Worm (Caenorhabditis elegans) whole organism, young adult: ENCODE data around the gene grl-18.

Experiments used
- B0261.1 ChIP-seq: sonication (generic microtip); optimal IDR thresholded peaks from 2 replicates; lab custom pipeline; 2016; ENCODE audit warnings: mild to moderate bottlenecking, missing genetic modification characterization, moderate library complexity, missing compliant biosample characterization
- F52B5.7 ChIP-seq: sonication (generic microtip); optimal IDR thresholded peaks from 2 replicates; lab custom pipeline; 2016; ENCODE audit warnings: mild to moderate bottlenecking, missing genetic modification characterization, missing compliant biosample characterization
- atf-7 ChIP-seq: sonication (generic microtip); optimal IDR thresholded peaks from 2 replicates; lab custom pipeline; 2017; ENCODE audit warnings: mild to moderate bottlenecking, missing genetic modification characterization, missing compliant biosample characterization
- ceh-100 ChIP-seq: fragments of 200-800 bp; sonication (Bioruptor generic); IDR thresholded peaks from 2 replicates; pipeline ENCODE4 v1.3.6; 2022; ENCODE audit warnings: missing genetic modification reagents, missing genetic modification characterization, missing compliant biosample characterization
- let-607 ChIP-seq, 2 experiments: fragments of 200-800 bp in 1 of 2; sonication (Bioruptor generic) in 1 of 2; sonication (generic microtip) in 1 of 2; optimal IDR thresholded peaks; 2 replicates each; lab custom pipeline; 2016 to 2018; ENCODE audit warnings: mild to moderate bottlenecking in 2 of 2, missing compliant biosample characterization in 2 of 2, missing genetic modification characterization in 2 of 2, moderate library complexity in 2 of 2, missing genotype in 1 of 2
- tbx-9 ChIP-seq: sonication (generic microtip); optimal IDR thresholded peaks from 2 replicates; lab custom pipeline; 2016; ENCODE audit warnings: borderline replicate concordance, missing genetic modification characterization, inconsistent platforms, missing compliant biosample characterization
- unc-130 ChIP-seq: sonication (generic microtip); optimal IDR thresholded peaks from 2 replicates; lab custom pipeline; 2016; ENCODE audit warnings: missing genetic modification reagents, missing genetic modification characterization, missing compliant biosample characterization
- zim-3 ChIP-seq: sonication (generic microtip); optimal IDR thresholded peaks from 2 replicates; lab custom pipeline; 2017; ENCODE audit warnings: mild to moderate bottlenecking, missing genetic modification characterization, moderate library complexity, missing compliant biosample characterization

grl-18 gene

DNA sequence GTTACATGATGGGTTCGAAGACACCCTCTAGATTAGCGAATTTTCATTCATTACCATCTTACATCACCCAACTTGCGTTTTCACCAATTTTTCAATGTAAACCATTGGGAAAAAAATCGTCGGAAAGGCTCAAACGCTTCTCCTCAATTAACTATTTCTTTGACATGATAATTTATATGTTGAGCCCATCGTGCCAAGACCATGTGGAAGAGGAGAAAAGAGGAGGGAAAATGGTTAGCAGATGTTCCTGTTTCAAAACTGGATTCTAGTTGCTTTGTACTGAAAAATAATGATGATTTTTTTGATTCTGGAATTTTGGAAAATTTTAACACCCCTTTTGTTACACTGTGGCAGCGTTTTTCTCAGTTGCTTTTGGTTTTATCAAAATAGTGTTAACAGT lies 44.6 kb downstream of the grl-18 start:
- no peak for TF ChIP-seq let-607 (tag; optimal IDR thresholded peaks at IDR 0.05; lab: Kevin White, UChicago)
- TF ChIP-seq, all 124 proteins: peak for 0

DNA sequence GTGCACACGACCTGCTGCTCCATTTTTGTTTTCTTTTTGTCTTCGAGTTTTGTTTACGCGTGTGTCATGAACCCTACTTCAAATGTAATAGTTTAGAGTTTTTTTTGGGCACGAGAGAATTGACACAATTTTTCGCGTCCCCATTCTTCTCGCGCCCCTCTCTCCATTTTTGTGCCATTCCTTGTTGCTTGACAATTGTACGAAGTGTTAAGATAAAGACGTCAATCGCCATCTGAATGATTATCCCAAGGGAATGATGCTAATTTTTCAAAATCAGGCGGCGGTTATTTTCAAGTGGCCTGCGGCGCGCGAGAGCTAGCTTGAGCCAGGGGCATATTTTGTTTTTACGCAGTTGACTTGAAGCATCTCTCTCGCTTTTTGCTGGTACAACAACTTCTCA lies 46.3 kb downstream of the grl-18 start:
- TF ChIP-seq B0261.1 (tag; lab: Kevin White, UChicago) (no peak), atf-7 (tag; lab: Kevin White, UChicago) (no peak), ceh-100 (GFP tag; lab: Robert Waterston, UW) (no peak), unc-130 (GFP tag; lab: Kevin White, UChicago) (no peak), zim-3 (tag; lab: Kevin White, UChicago) (no peak), tbx-9 (tag; lab: Kevin White, UChicago) (no peak)

DNA sequence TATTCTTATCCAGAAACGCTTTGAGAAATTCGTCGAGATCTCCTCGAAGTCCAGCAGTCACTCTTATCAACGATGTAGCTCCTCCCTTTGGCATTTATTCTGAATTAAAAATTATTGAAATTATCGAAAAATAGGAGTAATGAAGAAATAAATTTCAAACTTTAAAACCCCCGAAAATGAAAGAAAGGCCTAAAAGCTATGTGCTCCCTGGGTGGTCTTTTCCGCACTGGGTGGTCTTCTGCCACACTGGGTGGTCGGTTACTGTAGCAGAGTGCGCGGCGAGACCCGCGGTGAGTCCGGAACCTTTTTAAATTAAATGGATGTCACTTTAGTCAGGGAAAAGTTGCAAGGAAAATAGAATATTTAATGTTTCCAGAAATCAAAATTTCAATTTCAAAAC lies 49.6 kb downstream of the grl-18 start, which contains the start of gene snpc-1.3:
Gene snpc-1.3, minus strand, starts transcription at position 101 of the 400 bp plus-strand sequence.
- TF ChIP-seq F52B5.7 (tag; lab: Kevin White, UChicago): no peak
